Worm (Caenorhabditis elegans): ENCODE data around the gene F10E9.12.

The F10E9.12 gene

ce11 chrIII:8303440-8303839, 20.9 kb upstream of the F10E9.12 start:
- no peak for TF ChIP-seq unc-62 (GFP tag; optimal IDR thresholded peaks at IDR 0.05)

ce11 chrIII:8305304-8305703, 19.0 kb upstream of the F10E9.12 start:
- TF ChIP-seq unc-62 (GFP tag; optimal IDR thresholded peaks at IDR 0.05): no peak

- TF ChIP-seq unc-62 (GFP tag; optimal IDR thresholded peaks at IDR 0.05): no peak
Measured at ce11 chrIII:8305816-8306215, 18.5 kb upstream of the F10E9.12 start.

ce11 chrIII:8307356-8307755, 17.0 kb upstream of the F10E9.12 start, which contains the start of the genes F10E9.7 and F10E9.5:
Gene F10E9.7, minus strand, starts transcription at chrIII:8307441.
Gene F10E9.5, plus strand, starts transcription at chrIII:8307592.
- no peak for TF ChIP-seq unc-62 (GFP tag; optimal IDR thresholded peaks at IDR 0.05)

- TF ChIP-seq unc-62 (GFP tag; optimal IDR thresholded peaks at IDR 0.05): no peak
Measured at ce11 chrIII:8308238-8308637, 16.1 kb upstream of the F10E9.12 start, which contains the start of gene F10E9.4. Gene F10E9.4, plus strand, starts transcription at chrIII:8308538.

- no peak for TF ChIP-seq unc-62 (GFP tag; optimal IDR thresholded peaks at IDR 0.05)
Measured at ce11 chrIII:8310239-8311057, 13.9 kb upstream of the F10E9.12 start, which contains the start of gene F10E9.3. Gene F10E9.3, plus strand, starts transcription at chrIII:8311007.

ce11 chrIII:8312393-8312792, 11.9 kb upstream of the F10E9.12 start, which contains the start of gene F10E9.2:
Gene F10E9.2, plus strand, starts transcription at chrIII:8312693.
- TF ChIP-seq unc-62 (GFP tag; optimal IDR thresholded peaks at IDR 0.05): no peak

ce11 chrIII:8318488-8318887, 5.9 kb upstream of the F10E9.12 start, which contains the start of gene sas-4:
Gene sas-4, minus strand, starts transcription at chrIII:8318588.
- no peak for TF ChIP-seq unc-62 (GFP tag; optimal IDR thresholded peaks at IDR 0.05)

ce11 chrIII:8319100-8319499, 5.2 kb upstream of the F10E9.12 start, which contains the start of gene F10E9.11:
Gene F10E9.11, minus strand, starts transcription at chrIII:8319260.
- TF ChIP-seq unc-62 (GFP tag; optimal IDR thresholded peaks at IDR 0.05): no peak

- no peak for TF ChIP-seq unc-62 (GFP tag; optimal IDR thresholded peaks at IDR 0.05)
Measured at ce11 chrIII:8320183-8320582, 4.2 kb upstream of the F10E9.12 start, which contains the start of gene F10E9.10. Gene F10E9.10, minus strand, starts transcription at chrIII:8320283.

- no peak for TF ChIP-seq unc-62 (GFP tag; optimal IDR thresholded peaks at IDR 0.05)
Measured at ce11 chrIII:8321225-8321624, 3.1 kb upstream of the F10E9.12 start.

ce11 chrIII:8322645-8323213, 1.6 kb upstream of the F10E9.12 start, which contains the start of gene F10E9.1:
Gene F10E9.1, plus strand, starts transcription at chrIII:8323163.
- TF ChIP-seq unc-62 (GFP tag; optimal IDR thresholded peaks at IDR 0.05): no peak

- no peak for TF ChIP-seq unc-62 (GFP tag; optimal IDR thresholded peaks at IDR 0.05)
Measured at ce11 chrIII:8325574-8326513, 1.5 kb downstream of the F10E9.12 start, which contains the start of gene ZC262.13. Gene ZC262.13, plus strand, starts transcription at chrIII:8326214.

ce11 chrIII:8331211-8331610, 6.9 kb downstream of the F10E9.12 start, which contains the start of gene iglr-2:
Gene iglr-2, minus strand, starts transcription at chrIII:8331311.
- no peak for TF ChIP-seq unc-62 (GFP tag; optimal IDR thresholded peaks at IDR 0.05)

ce11 chrIII:8331779-8332178, 7.4 kb downstream of the F10E9.12 start, which contains the start of the genes mrps-18A and ZC262.2:
Gene mrps-18A, minus strand, starts transcription at chrIII:8331919.
Gene ZC262.2, plus strand, starts transcription at chrIII:8332062.
- TF ChIP-seq unc-62 (GFP tag; optimal IDR thresholded peaks at IDR 0.05): no peak
